Fruit fly (Drosophila melanogaster): ENCODE measurements around the gene Der-1.

The Der-1 gene

DNA sequence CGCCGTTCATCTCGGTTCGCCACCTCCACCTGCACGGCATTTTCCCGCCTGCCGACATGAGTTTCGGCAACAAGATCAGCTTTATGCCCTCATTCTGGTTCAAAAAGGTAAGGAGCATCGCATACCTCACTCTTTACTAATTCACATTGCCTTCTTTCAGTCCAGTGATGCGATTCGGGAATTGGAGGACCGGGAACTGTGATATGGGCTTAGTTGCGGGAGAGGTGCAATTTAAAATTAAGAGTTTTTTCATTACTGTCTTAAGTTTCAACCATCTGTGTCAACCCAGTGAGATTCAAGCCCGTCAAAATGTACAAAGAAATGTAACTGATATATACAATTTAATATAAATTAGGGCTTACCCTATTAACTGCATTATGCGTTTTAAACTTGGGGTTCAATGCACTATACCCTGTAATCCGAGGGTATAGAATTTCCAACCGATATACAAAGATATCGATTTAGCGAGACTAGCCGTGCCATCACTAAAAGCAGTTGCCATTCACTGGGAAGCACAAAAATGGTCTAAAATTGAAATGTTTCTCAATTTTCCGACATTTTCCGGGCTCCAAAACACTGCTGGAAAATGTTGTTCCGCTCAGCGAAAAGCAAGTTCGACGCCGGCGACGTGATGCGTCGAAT lies 8.1 kb downstream of the Der-1 start, which contains the start of gene CG7289 (continued):
- no peak for TF ChIP-seq gsb (GFP tag; IDR thresholded peaks at IDR 0.05)
- no peak for TF ChIP-seq CG6854 (GFP tag; optimal IDR thresholded peaks at IDR 0.05)
- TF ChIP-seq lov (optimal IDR thresholded peaks at IDR 0.05) = no peak
- no peak for TF ChIP-seq lov (GFP tag; IDR thresholded peaks at IDR 0.05)
- no peak for TF ChIP-seq Hr51 (GFP tag; optimal IDR thresholded peaks at IDR 0.05)
- TF ChIP-seq ewg (GFP tag; optimal IDR thresholded peaks at IDR 0.05) = no peak
- TF ChIP-seq sima (GFP tag; optimal IDR thresholded peaks at IDR 0.05) = no peak
- TF ChIP-seq CG11504 (tag; optimal IDR thresholded peaks at IDR 0.05) = no peak
- TF ChIP-seq CG10431 (GFP tag; optimal IDR thresholded peaks at IDR 0.05) = no peak
- no peak for TF ChIP-seq shn (GFP tag; optimal IDR thresholded peaks at IDR 0.05)
- TF ChIP-seq CG3281 (GFP tag; optimal IDR thresholded peaks at IDR 0.05) = no peak
- no peak for TF ChIP-seq Fer2 (tag; optimal IDR thresholded peaks at IDR 0.05)
- no peak for TF ChIP-seq CG7928 (GFP tag; optimal IDR thresholded peaks at IDR 0.05)
- TF ChIP-seq nerfin-2 (GFP tag; IDR thresholded peaks at IDR 0.05; ENCODE audit: partially characterized antibody) = no peak
- TF ChIP-seq unc-4 (GFP tag; IDR thresholded peaks at IDR 0.05; ENCODE audit: partially characterized antibody) = peak; percentile 60
- TF ChIP-seq sna (GFP tag; IDR thresholded peaks at IDR 0.05; ENCODE audit: partially characterized antibody) = 0 out of 2 replicates have a peak, but pooled peaks have one; percentile 27
- no peak for TF ChIP-seq CG12744 (GFP tag; optimal IDR thresholded peaks at IDR 0.05)
- TF ChIP-seq ara (GFP tag; IDR thresholded peaks at IDR 0.05) = 0 out of 2 replicates have a peak, but pooled peaks have one; percentile 24
- TF ChIP-seq disco-r (GFP tag; optimal IDR thresholded peaks at IDR 0.05) = no peak
- TF ChIP-seq bowl (GFP tag; IDR thresholded peaks at IDR 0.05) = no peak
- TF ChIP-seq gro (GFP tag; optimal IDR thresholded peaks at IDR 0.05) = peak; percentile 10
- TF ChIP-seq dysf (GFP tag; IDR thresholded peaks at IDR 0.05) = no peak
- no peak for TF ChIP-seq chinmo (GFP tag; IDR thresholded peaks at IDR 0.05; ENCODE audit: partially characterized antibody)
- no peak for TF ChIP-seq crp (GFP tag; optimal IDR thresholded peaks at IDR 0.05)
- TF ChIP-seq NFAT (GFP tag; IDR thresholded peaks at IDR 0.05) = no peak
- no peak for TF ChIP-seq CG6813 (GFP tag; optimal IDR thresholded peaks at IDR 0.05)
- peak; percentile 55 for TF ChIP-seq Bgb (GFP tag; IDR thresholded peaks at IDR 0.05; ENCODE audit: partially characterized antibody)
- no peak for TF ChIP-seq Meics (GFP tag; optimal IDR thresholded peaks at IDR 0.05)
- no peak for TF ChIP-seq toy (GFP tag; IDR thresholded peaks at IDR 0.05)
- TF ChIP-seq CG2875 (GFP tag; optimal IDR thresholded peaks at IDR 0.05) = no peak
- TF ChIP-seq CG9215 (GFP tag; IDR thresholded peaks at IDR 0.05) = no peak
- no peak for TF ChIP-seq lab (GFP tag; optimal IDR thresholded peaks at IDR 0.05)
- no peak for TF ChIP-seq HLH54F (GFP tag; optimal IDR thresholded peaks at IDR 0.05)
- no peak for TF ChIP-seq scrt (GFP tag; optimal IDR thresholded peaks at IDR 0.05)
- no peak for TF ChIP-seq Poxn (GFP tag; IDR thresholded peaks at IDR 0.05)
- TF ChIP-seq CG16813 (GFP tag; IDR thresholded peaks at IDR 0.05; ENCODE audit: partially characterized antibody) = peak; percentile 59
- TF ChIP-seq Elba2 (GFP tag; optimal IDR thresholded peaks at IDR 0.05) = no peak
- no peak for TF ChIP-seq pho (GFP tag; optimal IDR thresholded peaks at IDR 0.05)
- no peak for TF ChIP-seq pita (GFP tag; optimal IDR thresholded peaks at IDR 0.05)
- no peak for TF ChIP-seq CG1792 (GFP tag; optimal IDR thresholded peaks at IDR 0.05)
- TF ChIP-seq CG13287 (GFP tag; IDR thresholded peaks at IDR 0.05; ENCODE audit: partially characterized antibody) = peak; percentile 78
- no peak for TF ChIP-seq Lim3 (GFP tag; IDR thresholded peaks at IDR 0.05)
- no peak for TF ChIP-seq CHES-1-like (GFP tag; optimal IDR thresholded peaks at IDR 0.05)
- no peak for TF ChIP-seq CG17568 (GFP tag; optimal IDR thresholded peaks at IDR 0.05)
- no peak for TF ChIP-seq CG17328 (GFP tag; IDR thresholded peaks at IDR 0.05)

Data from whole organism, embryonic.